Worm (Caenorhabditis elegans) whole organism, young adult: ENCODE data around the gene clec-202.

Experiments
- F57C9.4 ChIP-seq: sonication (generic microtip); optimal IDR thresholded peaks from 2 replicates; lab custom pipeline; 2017; ENCODE audit warnings: mild to moderate bottlenecking, missing genetic modification characterization, missing compliant biosample characterization
- attf-6 ChIP-seq: fragments of 200-800 bp; sonication (Bioruptor generic); IDR thresholded peaks from 2 replicates; pipeline ENCODE4 v1.3.6; 2022; ENCODE audit warnings: missing genetic modification reagents, missing genetic modification characterization, missing compliant biosample characterization
- ceh-79 ChIP-seq: sonication (generic microtip); optimal IDR thresholded peaks from 2 replicates; lab custom pipeline; 2017; ENCODE audit warnings: mild to moderate bottlenecking, missing genetic modification characterization, missing compliant biosample characterization
- dpl-1 ChIP-seq: fragments of 150-350 bp; optimal IDR thresholded peaks from 2 replicates; lab custom pipeline; 2014; ENCODE audit warnings: missing biosample characterization, missing genetic modification reagents, missing genetic modification characterization
- lir-1 ChIP-seq: fragments of 200-800 bp; sonication (Bioruptor generic); conservative IDR thresholded peaks from 2 replicates; pipeline ENCODE4 v1.3.6; 2022; ENCODE audit warnings: missing genetic modification reagents, missing genetic modification characterization, missing compliant biosample characterization
- madf-8 ChIP-seq: fragments of 200-800 bp; sonication (Bioruptor generic); conservative IDR thresholded peaks from 2 replicates; pipeline ENCODE4 v1.3.6; 2022; ENCODE audit warnings: missing genetic modification reagents, missing genetic modification characterization, missing compliant biosample characterization
- mes-4 ChIP-seq: sonication (generic microtip); optimal IDR thresholded peaks from 2 replicates; lab custom pipeline; 2016; ENCODE audit warnings: missing genotype, missing genetic modification characterization, missing compliant biosample characterization
- pha-4 ChIP-seq: fragments of 150-350 bp; sonication (generic microtip); optimal IDR thresholded peaks from 2 replicates; lab custom pipeline; 2014; ENCODE audit warnings: missing biosample characterization, missing genetic modification reagents, missing genetic modification characterization
- rec-8 ChIP-seq, 2 experiments: sonication (generic microtip); optimal IDR thresholded peaks; 2 replicates each; lab custom pipeline; 2016; ENCODE audit warnings: mild to moderate bottlenecking in 2 of 2, missing genetic modification characterization in 2 of 2, missing genetic modification reagents in 2 of 2, missing genotype in 2 of 2, missing biosample characterization in 1 of 2, missing compliant biosample characterization in 1 of 2, moderate library complexity in 1 of 2
- sea-2 ChIP-seq: fragments of 200-800 bp; sonication (Bioruptor generic); IDR thresholded peaks from 2 replicates; pipeline ENCODE4 v1.3.6; 2022; ENCODE audit warnings: missing genetic modification characterization, missing compliant biosample characterization
- snpc-3.4 ChIP-seq: sonication (generic microtip); optimal IDR thresholded peaks from 2 replicates; lab custom pipeline; 2017; ENCODE audit warnings: missing genetic modification characterization, mild to moderate bottlenecking, missing compliant biosample characterization, antibody characterized with exemption, moderate library complexity, missing genotype, missing genetic modification reagents
- unc-130 ChIP-seq: sonication (generic microtip); optimal IDR thresholded peaks from 2 replicates; lab custom pipeline; 2016; ENCODE audit warnings: missing genetic modification reagents, missing genetic modification characterization, missing compliant biosample characterization
- ztf-6 ChIP-seq: fragments of 200-800 bp; sonication (Bioruptor generic); IDR thresholded peaks from 2 replicates; pipeline ENCODE4 v1.3.6; 2022; ENCODE audit warnings: missing genetic modification reagents, missing genetic modification characterization, missing compliant biosample characterization

DNA sequence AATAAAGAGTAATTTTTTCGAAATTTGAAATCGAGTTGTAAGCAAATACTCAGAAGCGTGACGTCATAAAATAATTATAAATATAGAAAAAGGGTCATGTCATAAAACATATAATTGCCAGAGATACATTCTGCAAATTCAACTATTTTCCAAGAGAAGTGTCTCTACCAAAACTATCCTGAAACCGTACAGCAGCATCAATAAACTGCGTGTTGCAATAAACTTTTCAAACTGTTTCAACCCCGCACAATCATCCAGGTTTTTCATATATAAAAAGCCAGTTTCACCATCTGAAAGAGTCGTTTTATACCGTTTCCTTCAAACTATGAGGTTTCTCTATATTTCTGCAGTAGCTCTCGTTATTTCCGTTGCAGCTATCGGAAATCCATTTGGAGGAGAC is 17.8 kb upstream of the clec-202 start, which contains the start of gene C49C3.11:
- TF ChIP-seq mes-4 (tag; lab: Kevin White, UChicago): no peak
- TF ChIP-seq dpl-1: no peak
- no peak for TF ChIP-seq lir-1 (GFP tag; lab: Robert Waterston, UW)
- TF ChIP-seq sea-2 (GFP tag; lab: Robert Waterston, UW): no peak
- no peak for TF ChIP-seq attf-6 (GFP tag; lab: Robert Waterston, UW)
- no peak for TF ChIP-seq madf-8
- no peak for TF ChIP-seq rec-8 (tag; optimal IDR thresholded peaks at IDR 0.05; lab: Kevin White, UChicago)
- no peak for TF ChIP-seq unc-130 (GFP tag; lab: Kevin White, UChicago)
- no peak for TF ChIP-seq snpc-3.4 (tag; lab: Kevin White, UChicago)
- no peak for TF ChIP-seq pha-4 (tag; lab: Kevin White, UChicago)
- no peak for TF ChIP-seq F57C9.4 (tag; lab: Kevin White, UChicago)
- no peak for TF ChIP-seq ztf-6 (GFP tag; lab: Robert Waterston, UW)
- TF ChIP-seq ceh-79 (tag; lab: Kevin White, UChicago): no peak
